Worm (Caenorhabditis elegans): ENCODE measurements around the gene egl-44.
A peak's percentile ranks its signal among the peaks of the same experiment; 100 is the strongest.

Gene egl-44

ce11 chrII:5899865-5900486 is 28.6 kb upstream of the egl-44 start:
- TF ChIP-seq php-3 (GFP tag; IDR thresholded peaks at IDR 0.05) (no peak), pqm-1 (tag; optimal IDR thresholded peaks at IDR 0.05) (peak; percentile 30), fkh-10 (GFP tag; optimal IDR thresholded peaks at IDR 0.05) (no peak), ceh-62 (tag; optimal IDR thresholded peaks at IDR 0.05) (no peak), fos-1 (tag; optimal IDR thresholded peaks at IDR 0.05) (no peak), hlh-11 (tag; optimal IDR thresholded peaks at IDR 0.05) (peak; percentile 25), daf-16 (GFP tag; optimal IDR thresholded peaks at IDR 0.05) (no peak), daf-16 (tag; optimal IDR thresholded peaks at IDR 0.05) (peak; percentile 29), nhr-28 (tag; optimal IDR thresholded peaks at IDR 0.05) (peak; percentile 67), aha-1 (tag) (peak; percentile 97), skn-1 (tag; optimal IDR thresholded peaks at IDR 0.05) (no peak), vab-7 (GFP tag; IDR thresholded peaks at IDR 0.05) (no peak)

ce11 chrII:5901407-5902026 is 27.1 kb upstream of the egl-44 start:
- TF ChIP-seq spr-3 (GFP tag; optimal IDR thresholded peaks at IDR 0.05) (no peak), Y48G9A.11 (GFP tag; IDR thresholded peaks at IDR 0.05) (no peak), lin-39 (tag; optimal IDR thresholded peaks at IDR 0.05) (no peak), dpl-1 (GFP tag; optimal IDR thresholded peaks at IDR 0.05) (peak; percentile 16), zag-1 (tag; optimal IDR thresholded peaks at IDR 0.05) (no peak), nhr-76 (tag; optimal IDR thresholded peaks at IDR 0.05) (no peak), nhr-28 (tag; optimal IDR thresholded peaks at IDR 0.05) (peak; percentile 36), lin-38 (GFP tag; IDR thresholded peaks at IDR 0.05) (peak; percentile 32), fkh-10 (GFP tag; optimal IDR thresholded peaks at IDR 0.05) (no peak), nhr-6 (tag; optimal IDR thresholded peaks at IDR 0.05) (no peak), php-3 (GFP tag; IDR thresholded peaks at IDR 0.05) (no peak), F49E8.2 (tag; optimal IDR thresholded peaks at IDR 0.05; ENCODE audit: borderline replicate concordance) (no peak), Y75B8A.6 (GFP tag; IDR thresholded peaks at IDR 0.05) (no peak), unc-62 (GFP tag; optimal IDR thresholded peaks at IDR 0.05 in 1 of 2) (peak in 1 of 2 experiments; percentile 93), unc-62 (tag; optimal IDR thresholded peaks at IDR 0.05) (no peak), F37D6.2 (tag; optimal IDR thresholded peaks at IDR 0.05) (peak; percentile 71), ceh-28 (tag; optimal IDR thresholded peaks at IDR 0.05) (no peak), zfp-3 (GFP tag; conservative IDR thresholded peaks at IDR 0.05) (no peak), daf-12 (tag; optimal IDR thresholded peaks at IDR 0.05) (no peak), mep-1 (tag; optimal IDR thresholded peaks at IDR 0.05) (peak; percentile 65), pha-4 (GFP tag; IDR thresholded peaks at IDR 0.05) (peak; percentile 61), pha-4 (tag; optimal IDR thresholded peaks at IDR 0.05) (no peak), ces-1 (GFP tag; optimal IDR thresholded peaks at IDR 0.05) (no peak), nhr-111 (GFP tag; optimal IDR thresholded peaks at IDR 0.05) (peak; percentile 45), snpc-4 (tag; optimal IDR thresholded peaks at IDR 0.05) (no peak), zip-11 (GFP tag; IDR thresholded peaks at IDR 0.05) (no peak), rbr-2 (tag; optimal IDR thresholded peaks at IDR 0.05) (peak; percentile 74), egl-43 (GFP tag; IDR thresholded peaks at IDR 0.05) (peak; percentile 89), dve-1 (tag; optimal IDR thresholded peaks at IDR 0.05; ENCODE audit: insufficient read depth) (peak; percentile 56), cey-2 (tag; optimal IDR thresholded peaks at IDR 0.05; ENCODE audit: borderline replicate concordance, insufficient read depth) (no peak), ztf-7 (tag; optimal IDR thresholded peaks at IDR 0.05) (no peak), aly-2 (tag; optimal IDR thresholded peaks at IDR 0.05) (no peak), ceh-20 (GFP tag; IDR thresholded peaks at IDR 0.05) (no peak; the same call in 1 of the 2 replicates), lsy-2 (tag; optimal IDR thresholded peaks at IDR 0.05) (peak in 1 of 2 experiments; percentile 15), unc-130 (GFP tag; optimal IDR thresholded peaks at IDR 0.05) (no peak), lin-29 (GFP tag; IDR thresholded peaks at IDR 0.05) (0 out of 2 replicates have a peak, but pooled peaks have one; percentile 43), nhr-10 (tag; optimal IDR thresholded peaks at IDR 0.05) (no peak), daf-8 (GFP tag; IDR thresholded peaks at IDR 0.05) (no peak), tag-97 (GFP tag; IDR thresholded peaks at IDR 0.05) (no peak), set-16 (GFP tag; IDR thresholded peaks at IDR 0.05) (peak; percentile 99), snpc-1.2 (GFP tag; IDR thresholded peaks at IDR 0.05) (no peak)

Measured in whole organism, L4 larva.